Fruit fly (Drosophila melanogaster): Measurements from ENCODE around the gene CG7453.

CG7453 gene

DNA sequence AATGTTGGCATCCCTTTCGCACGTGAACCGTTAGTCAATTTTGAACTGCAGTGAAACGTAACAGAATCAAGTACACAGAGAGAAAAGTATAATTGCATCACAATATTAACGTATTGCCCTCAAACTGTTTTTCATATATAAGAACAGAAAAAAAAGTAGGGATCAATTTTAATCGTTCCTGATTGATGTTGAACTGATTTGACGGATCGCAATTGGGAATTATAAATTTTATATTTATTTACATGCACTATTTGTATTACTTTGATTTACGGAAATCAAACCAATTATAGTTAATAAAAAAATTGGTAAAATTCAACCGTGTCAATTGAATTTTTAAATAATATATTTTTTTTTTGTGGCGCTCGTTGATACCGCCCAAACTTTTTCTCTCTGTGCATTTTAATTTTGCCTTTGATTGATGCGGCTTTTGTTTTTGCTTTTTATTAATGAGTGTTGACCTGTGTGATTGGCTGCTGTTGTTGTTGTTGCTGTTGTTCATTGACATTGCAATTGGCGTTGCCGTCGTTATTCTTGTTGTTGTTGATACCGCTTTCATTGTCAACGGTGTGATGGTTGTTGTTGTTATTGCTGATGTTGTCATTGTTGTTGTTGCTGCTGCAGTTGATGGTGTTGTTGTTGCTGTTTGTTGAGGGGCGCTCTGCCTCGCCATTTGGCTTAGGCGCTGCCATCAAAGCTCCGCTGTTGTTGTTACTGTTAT lies 27.2 kb upstream of the CG7453 start (continued):
- 0 out of 2 replicates have a peak, but pooled peaks have one; percentile 13 for TF ChIP-seq ro (GFP tag; IDR thresholded peaks at IDR 0.05)
- peak; percentile 50 for TF ChIP-seq CG10209 (GFP tag; optimal IDR thresholded peaks at IDR 0.05)
- TF ChIP-seq B-H1 (GFP tag; IDR thresholded peaks at IDR 0.05), result peak; percentile 45; the same call in 2 of the 3 replicates
- TF ChIP-seq ind (GFP tag; optimal IDR thresholded peaks at IDR 0.05), result peak; percentile 47
- peak; percentile 47 for TF ChIP-seq org-1 (GFP tag; optimal IDR thresholded peaks at IDR 0.05)
- TF ChIP-seq Asciz (GFP tag; optimal IDR thresholded peaks at IDR 0.05), result peak; percentile 45
- peak; percentile 35; the same call in 1 of the 2 replicates for TF ChIP-seq esg (GFP tag; conservative IDR thresholded peaks at IDR 0.05)
- no peak for TF ChIP-seq Trl (optimal IDR thresholded peaks at IDR 0.05)
- no peak for TF ChIP-seq Trl (GFP tag; optimal IDR thresholded peaks at IDR 0.05)
- no peak for TF ChIP-seq D (optimal IDR thresholded peaks at IDR 0.05)
- peak; percentile 70 for TF ChIP-seq D (GFP tag; optimal IDR thresholded peaks at IDR 0.05)
- peak; percentile 35; the same call in 1 of the 2 replicates for TF ChIP-seq Drgx (GFP tag; IDR thresholded peaks at IDR 0.05)
- TF ChIP-seq CG17829 (tag; optimal IDR thresholded peaks at IDR 0.05), result peak; percentile 55
- TF ChIP-seq luna (GFP tag; optimal IDR thresholded peaks at IDR 0.05), result no peak
- TF ChIP-seq vfl (GFP tag; optimal IDR thresholded peaks at IDR 0.05), result no peak
- no peak for TF ChIP-seq CG7745 (tag; optimal IDR thresholded peaks at IDR 0.05)
- peak; percentile 85 for TF ChIP-seq gem (tag; optimal IDR thresholded peaks at IDR 0.05)
- peak; percentile 61 for TF ChIP-seq row (GFP tag; IDR thresholded peaks at IDR 0.05)
- TF ChIP-seq ATbp (GFP tag; optimal IDR thresholded peaks at IDR 0.05), result peak; percentile 51
- peak; percentile 72 for TF ChIP-seq CG30403 (GFP tag; optimal IDR thresholded peaks at IDR 0.05)
- TF ChIP-seq CG1647 (GFP tag; optimal IDR thresholded peaks at IDR 0.05), result no peak
- no peak for TF ChIP-seq kni (GFP tag; optimal IDR thresholded peaks at IDR 0.05)
- no peak for TF ChIP-seq HLH3B (GFP tag; IDR thresholded peaks at IDR 0.05)
- peak; percentile 71 for TF ChIP-seq CoRest (tag; optimal IDR thresholded peaks at IDR 0.05)
- peak; percentile 68 for TF ChIP-seq unpg (GFP tag; optimal IDR thresholded peaks at IDR 0.05)
- peak; percentile 40; the same call in 1 of the 3 replicates for TF ChIP-seq CG11695 (GFP tag; IDR thresholded peaks at IDR 0.05)
- no peak for TF ChIP-seq CG32767 (GFP tag; IDR thresholded peaks at IDR 0.05)
- TF ChIP-seq ken (GFP tag; IDR thresholded peaks at IDR 0.05), result no peak
- peak; percentile 29 for TF ChIP-seq gcm2 (GFP tag; optimal IDR thresholded peaks at IDR 0.05)
- peak; percentile 49; the same call in 2 of the 3 replicates for TF ChIP-seq tgo (GFP tag; IDR thresholded peaks at IDR 0.05)
- TF ChIP-seq zen (tag; optimal IDR thresholded peaks at IDR 0.05), result peak; percentile 62
- peak; percentile 3 for TF ChIP-seq CG5180 (GFP tag; optimal IDR thresholded peaks at IDR 0.05)
- peak; percentile 91 for TF ChIP-seq CG4360 (GFP tag; IDR thresholded peaks at IDR 0.05)
- no peak for TF ChIP-seq CG16813 (GFP tag; IDR thresholded peaks at IDR 0.05; ENCODE audit: partially characterized antibody)
- TF ChIP-seq Dll (GFP tag; IDR thresholded peaks at IDR 0.05; ENCODE audit: partially characterized antibody), result no peak
- 0 out of 2 replicates have a peak, but pooled peaks have one; percentile 27 for TF ChIP-seq CG4730 (GFP tag; IDR thresholded peaks at IDR 0.05)
- TF ChIP-seq tna (GFP tag; IDR thresholded peaks at IDR 0.05; ENCODE audit: partially characterized antibody), result no peak
- TF ChIP-seq CG30431 (GFP tag; optimal IDR thresholded peaks at IDR 0.05), result peak; percentile 43
- peak; percentile 64 for TF ChIP-seq CG8388 (GFP tag; optimal IDR thresholded peaks at IDR 0.05)
- no peak for TF ChIP-seq pros (GFP tag; optimal IDR thresholded peaks at IDR 0.05)
- peak; percentile 17 for TF ChIP-seq Hmr (GFP tag; optimal IDR thresholded peaks at IDR 0.05)
- peak; percentile 5 for TF ChIP-seq twi (tag; optimal IDR thresholded peaks at IDR 0.05)
- TF ChIP-seq Hr51 (GFP tag; optimal IDR thresholded peaks at IDR 0.05), result peak in 1 of 2 experiments; percentile 79
- 0 out of 2 replicates have a peak, but pooled peaks have one; percentile 16 for TF ChIP-seq Ada2b (GFP tag; IDR thresholded peaks at IDR 0.05)
- TF ChIP-seq sens-2 (GFP tag; IDR thresholded peaks at IDR 0.05), result peak; percentile 15; the same call in 1 of the 2 replicates
- TF ChIP-seq Pdp1 (GFP tag; optimal IDR thresholded peaks at IDR 0.05), result peak in 1 of 2 experiments; percentile 16
- peak; percentile 36 for TF ChIP-seq CG1529 (GFP tag; optimal IDR thresholded peaks at IDR 0.05)
- peak; percentile 45; the same call in 1 of the 2 replicates for TF ChIP-seq ranshi (GFP tag; IDR thresholded peaks at IDR 0.05)
- TF ChIP-seq CG15601 (tag; optimal IDR thresholded peaks at IDR 0.05), result peak; percentile 23
